Worm (Caenorhabditis elegans) whole organism, young adult: ENCODE data around the gene Y53F4B.7.

ENCODE experiments used
- attf-6 ChIP-seq: fragments of 200-800 bp; sonication (Bioruptor generic); IDR thresholded peaks from 2 replicates; pipeline ENCODE4 v1.3.6; 2022; ENCODE audit warnings: missing genetic modification reagents, missing genetic modification characterization, missing compliant biosample characterization
- chd-7 ChIP-seq: sonication (generic microtip); optimal IDR thresholded peaks from 2 replicates; lab custom pipeline; 2016; ENCODE audit warnings: mild to moderate bottlenecking, missing genetic modification characterization, moderate library complexity, missing compliant biosample characterization
- repo-1 ChIP-seq: sonication (generic microtip); optimal IDR thresholded peaks from 2 replicates; lab custom pipeline; 2017; ENCODE audit warnings: mild to moderate bottlenecking, missing genetic modification characterization, missing compliant biosample characterization

DNA sequence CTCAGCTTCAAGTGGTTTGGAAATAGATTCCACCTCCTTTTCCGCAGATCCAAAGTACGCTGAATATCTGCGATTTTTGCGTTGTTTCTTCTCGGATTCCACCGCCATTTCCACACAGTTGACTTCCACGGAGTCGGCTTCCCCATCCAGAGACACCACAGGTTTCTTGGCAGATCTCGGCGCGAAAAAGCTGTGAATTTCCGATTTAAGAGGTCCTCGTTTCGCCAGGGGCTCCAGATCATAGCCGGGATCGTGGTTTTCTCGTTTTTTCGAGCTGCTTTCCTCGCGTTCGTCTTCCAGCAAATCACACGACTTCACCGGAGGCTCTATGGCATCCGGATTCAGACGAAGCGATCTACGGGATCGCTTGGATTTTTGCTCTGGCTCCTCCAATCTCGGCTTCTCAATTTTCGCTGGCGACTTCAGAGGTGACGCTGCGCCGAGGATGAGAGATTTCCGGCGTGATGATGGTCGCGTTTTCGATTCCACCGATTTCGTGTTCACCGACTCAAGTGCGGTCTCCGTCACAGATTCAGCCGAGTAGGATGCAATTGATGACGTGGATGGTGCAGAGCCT is 15.9 kb downstream of the Y53F4B.7 start:
- TF ChIP-seq repo-1 (tag; lab: Kevin White, UChicago) = no peak
- no peak for TF ChIP-seq attf-6 (GFP tag; lab: Robert Waterston, UW)
- TF ChIP-seq chd-7 (tag; lab: Kevin White, UChicago) = no peak
